Worm (Caenorhabditis elegans) whole organism, L1 larva: ENCODE data around the gene gbf-1.
"Not testable (repeated sequence)": the region's sequence is repeated elsewhere in the genome, so short reads cannot be mapped to it uniquely, and the experiment has no call there.

Source experiments
- C04F5.9 ChIP-seq: sonication (generic microtip); optimal IDR thresholded peaks from 2 replicates; lab custom pipeline; 2016; ENCODE audit warnings: missing genetic modification characterization, missing compliant biosample characterization
- Y116A8C.19 ChIP-seq: sonication (generic microtip); optimal IDR thresholded peaks from 2 replicates; lab custom pipeline; 2016; ENCODE audit warnings: missing compliant biosample characterization, missing genetic modification characterization, borderline replicate concordance
- alr-1 ChIP-seq: fragments of 200-800 bp; sonication (Bioruptor generic); optimal IDR thresholded peaks from 2 replicates; lab custom pipeline; 2018; ENCODE audit warnings: borderline replicate concordance, mild to moderate bottlenecking, missing genetic modification characterization, missing compliant biosample characterization
- aly-2 ChIP-seq: fragments of 150-350 bp; optimal IDR thresholded peaks from 2 replicates; lab custom pipeline; 2014; ENCODE audit warnings: missing biosample characterization, missing genetic modification characterization
- ama-1 ChIP-seq: fragments of 150-350 bp; optimal IDR thresholded peaks from 2 replicates; lab custom pipeline; 2014
- ceh-8 ChIP-seq: fragments of 200-800 bp; sonication (Bioruptor generic); optimal IDR thresholded peaks from 2 replicates; lab custom pipeline; 2018; ENCODE audit warnings: mild to moderate bottlenecking, missing genetic modification characterization, moderate library complexity, missing compliant biosample characterization
- efl-1 ChIP-seq, 4 experiments: fragments of 150-350 bp; optimal IDR thresholded peaks in 3 of 4; peaks in 1 of 4; 1 replicate in 1 of 4; 2 replicates in 3 of 4; lab custom pipeline; 2014; ENCODE audit warnings: missing biosample characterization in 2 of 4, missing genetic modification characterization in 2 of 4, missing genetic modification reagents in 2 of 4
- efl-3 ChIP-seq: fragments of 200-800 bp; sonication (Bioruptor generic); optimal IDR thresholded peaks from 2 replicates; lab custom pipeline; 2018; ENCODE audit warnings: mild to moderate bottlenecking, missing genetic modification characterization, missing compliant biosample characterization
- egl-27 ChIP-seq, 2 experiments: fragments of 150-350 bp in 1 of 2; sonication (generic microtip); optimal IDR thresholded peaks; 3 replicates each; lab custom pipeline; 2017 to 2018; ENCODE audit warnings: missing biosample characterization in 2 of 2, missing genetic modification characterization in 2 of 2, missing genetic modification reagents in 2 of 2
- fkh-4 ChIP-seq: sonication (generic microtip); optimal IDR thresholded peaks from 2 replicates; lab custom pipeline; 2016; ENCODE audit warnings: missing compliant biosample characterization, missing genetic modification characterization, borderline replicate concordance
- fos-1 ChIP-seq: fragments of 150-350 bp; optimal IDR thresholded peaks from 2 replicates; lab custom pipeline; 2014; ENCODE audit warnings: missing biosample characterization, missing genetic modification characterization
- hlh-4 ChIP-seq: sonication (generic microtip); optimal IDR thresholded peaks from 2 replicates; lab custom pipeline; 2016; ENCODE audit warnings: mild to moderate bottlenecking, missing genetic modification characterization, missing compliant biosample characterization
- lin-13 ChIP-seq: fragments of 150-350 bp; optimal IDR thresholded peaks from 2 replicates; lab custom pipeline; 2014; ENCODE audit warnings: missing biosample characterization, missing genetic modification reagents, missing genetic modification characterization
- lin-15B ChIP-seq: fragments of 150-350 bp; sonication (generic microtip); optimal IDR thresholded peaks from 3 replicates; lab custom pipeline; 2014; ENCODE audit warnings: missing biosample characterization, missing genetic modification characterization
- lin-39 ChIP-seq: fragments of 150-350 bp; optimal IDR thresholded peaks from 2 replicates; lab custom pipeline; 2014; ENCODE audit warnings: missing biosample characterization, missing genetic modification reagents, missing genetic modification characterization
- lsy-2 ChIP-seq, 2 experiments: fragments of 150-350 bp; optimal IDR thresholded peaks; 2 replicates each; lab custom pipeline; 2014; ENCODE audit warnings: missing biosample characterization in 2 of 2, missing genetic modification characterization in 2 of 2
- mef-2 ChIP-seq: fragments of 150-350 bp; optimal IDR thresholded peaks from 2 replicates; lab custom pipeline; 2014; ENCODE audit warnings: missing biosample characterization, missing genetic modification characterization
- nhr-11 ChIP-seq: fragments of 150-350 bp; optimal IDR thresholded peaks from 2 replicates; lab custom pipeline; 2014; ENCODE audit warnings: missing biosample characterization, missing genetic modification characterization
- nhr-19 ChIP-seq: fragments of 200-800 bp; sonication (Bioruptor generic); conservative IDR thresholded peaks from 2 replicates; pipeline ENCODE4 v1.3.6; 2022; ENCODE audit warnings: missing genetic modification characterization, missing compliant biosample characterization
- nhr-20 ChIP-seq: sonication (generic microtip); optimal IDR thresholded peaks from 2 replicates; lab custom pipeline; 2016; ENCODE audit warnings: mild to moderate bottlenecking, missing genetic modification characterization, missing compliant biosample characterization
- nhr-47 ChIP-seq: sonication (generic microtip); optimal IDR thresholded peaks from 2 replicates; lab custom pipeline; 2016; ENCODE audit warnings: mild to moderate bottlenecking, missing genetic modification characterization, moderate library complexity, missing compliant biosample characterization
- nhr-71 ChIP-seq: sonication (generic microtip); optimal IDR thresholded peaks from 2 replicates; lab custom pipeline; 2016; ENCODE audit warnings: mild to moderate bottlenecking, missing genetic modification characterization, moderate library complexity, missing compliant biosample characterization
- nhr-76 ChIP-seq: sonication (generic microtip); optimal IDR thresholded peaks from 2 replicates; lab custom pipeline; 2017; ENCODE audit warnings: missing biosample characterization, missing genetic modification characterization
- nhr-77 ChIP-seq: fragments of 150-350 bp; optimal IDR thresholded peaks from 2 replicates; lab custom pipeline; 2014; ENCODE audit warnings: missing biosample characterization, missing genetic modification characterization
- nhr-85 ChIP-seq: sonication (generic microtip); peaks from one replicate; lab custom pipeline; 2016; ENCODE audit warnings: missing genetic modification characterization, inconsistent platforms, missing compliant biosample characterization
- pax-3 ChIP-seq: fragments of 200-800 bp; sonication (Bioruptor generic); optimal IDR thresholded peaks from 2 replicates; lab custom pipeline; 2018; ENCODE audit warnings: mild to moderate bottlenecking, missing genetic modification characterization, moderate library complexity, missing compliant biosample characterization
- snpc-4 ChIP-seq: fragments of 150-350 bp; optimal IDR thresholded peaks from 2 replicates; lab custom pipeline; 2014; ENCODE audit warnings: missing biosample characterization, missing genetic modification characterization
- sox-4 ChIP-seq: sonication (generic microtip); optimal IDR thresholded peaks from 2 replicates; lab custom pipeline; 2016; ENCODE audit warnings: missing genetic modification characterization, missing compliant biosample characterization
- sup-37 ChIP-seq: fragments of 200-800 bp; sonication (Bioruptor generic); optimal IDR thresholded peaks from 2 replicates; lab custom pipeline; 2018; ENCODE audit warnings: mild to moderate bottlenecking, missing genetic modification characterization, missing compliant biosample characterization
- swsn-7 ChIP-seq: sonication (generic microtip); optimal IDR thresholded peaks from 2 replicates; lab custom pipeline; 2016; ENCODE audit warnings: missing genetic modification characterization, missing compliant biosample characterization
- tbx-2 ChIP-seq: sonication (generic microtip); optimal IDR thresholded peaks from 2 replicates; lab custom pipeline; 2016; ENCODE audit warnings: missing genetic modification characterization, missing compliant biosample characterization
- ztf-4 ChIP-seq: fragments of 150-350 bp; optimal IDR thresholded peaks from 2 replicates; lab custom pipeline; 2014; ENCODE audit warnings: missing biosample characterization, missing genetic modification characterization

The gbf-1 gene

ce11 chrIII:11789480-11789879, 16.0 kb upstream of the gbf-1 start (continued):
- TF ChIP-seq fkh-4 (tag; lab: Kevin White, UChicago) (no peak), nhr-76 (no peak), ztf-4 (tag; lab: Kevin White, UChicago) (no peak)
- TF ChIP-seq, all 84 proteins: peak for 0

- not testable (repeated sequence) for TF ChIP-seq fos-1; alr-1 (tag; lab: Kevin White, UChicago); lin-13 (GFP tag; lab: Kevin White, UChicago)
Observed at ce11 chrIII:11787376-11787775, 13.9 kb upstream of the gbf-1 start, which contains the start of gene C24H11.1. Gene C24H11.1 (plus strand): TSS chrIII:11787676.

- TF ChIP-seq tbx-2 (tag; lab: Kevin White, UChicago) (no peak), lin-39 (no peak), snpc-4 (tag; lab: Kevin White, UChicago) (no peak), lsy-2 (tag; optimal IDR thresholded peaks at IDR 0.05; lab: Kevin White, UChicago) (no peak), nhr-71 (no peak), nhr-11 (tag; lab: Kevin White, UChicago) (no peak), C04F5.9 (tag; lab: Kevin White, UChicago) (no peak), egl-27 (tag; optimal IDR thresholded peaks at IDR 0.05; lab: Kevin White, UChicago) (no peak), nhr-19 (GFP tag; lab: Robert Waterston, UW) (no peak), pax-3 (tag; lab: Kevin White, UChicago) (no peak), nhr-20 (no peak), mef-2 (tag; lab: Kevin White, UChicago) (no peak), ceh-8 (GFP tag; lab: Kevin White, UChicago) (no peak)
Observed at ce11 chrIII:11785961-11786360, 12.5 kb upstream of the gbf-1 start, which contains the start of gene tbx-38. Gene tbx-38 (minus strand): TSS chrIII:11786061.

- TF ChIP-seq aly-2 (tag; lab: Kevin White, UChicago) = no peak
- no peak for TF ChIP-seq lin-15B
- no peak for TF ChIP-seq fkh-4 (tag; lab: Kevin White, UChicago)
- TF ChIP-seq pax-3 (tag; lab: Kevin White, UChicago) = no peak
- TF ChIP-seq hlh-4 (tag; lab: Kevin White, UChicago) = no peak
- TF ChIP-seq sox-4 (tag; lab: Kevin White, UChicago) = no peak
- TF ChIP-seq Y116A8C.19 (tag; lab: Kevin White, UChicago) = no peak
- no peak for TF ChIP-seq nhr-11 (tag; lab: Kevin White, UChicago)
- no peak for TF ChIP-seq swsn-7
- TF ChIP-seq efl-3 (GFP tag; lab: Kevin White, UChicago) = no peak
- no peak for TF ChIP-seq nhr-77 (tag; lab: Kevin White, UChicago)
- TF ChIP-seq sup-37 (GFP tag; lab: Kevin White, UChicago) = no peak
- TF ChIP-seq mef-2 (tag; lab: Kevin White, UChicago) = no peak
- no peak for TF ChIP-seq nhr-19 (GFP tag; lab: Robert Waterston, UW)
Observed at ce11 chrIII:11781800-11782199, 8.3 kb upstream of the gbf-1 start, which contains the start of gene srd-74. Gene srd-74 (plus strand): TSS chrIII:11782100.

DNA sequence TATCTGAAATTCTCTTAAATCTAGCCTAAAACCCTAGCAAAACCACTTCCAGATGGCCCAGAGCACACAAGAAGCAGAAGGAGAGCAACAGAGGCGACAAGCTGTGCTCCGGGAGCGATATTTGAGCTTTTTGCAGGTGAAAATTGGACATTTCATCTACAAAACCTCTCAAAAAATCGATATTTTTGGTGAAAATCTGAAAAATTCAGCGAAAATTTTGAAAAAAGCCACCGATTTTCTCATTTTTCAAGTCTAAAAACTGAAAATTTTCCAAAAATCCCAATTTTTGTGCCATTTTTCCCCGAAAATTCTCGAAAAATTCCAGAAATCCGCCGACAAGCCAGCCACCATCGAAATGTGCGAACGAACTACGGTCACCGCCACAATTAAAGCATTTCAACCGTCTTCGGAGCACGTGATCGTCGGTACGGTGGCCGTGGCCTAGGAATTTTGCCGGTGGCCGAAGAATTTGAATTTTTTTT, 6.7 kb upstream of the gbf-1 start, which contains the start of gene C24H11.5:
TSS of gene C24H11.5 (plus strand) at position 51 of the 482 bp plus-strand sequence.
- TF ChIP-seq nhr-76 (no peak), nhr-85 (tag; lab: Kevin White, UChicago) (no peak), mef-2 (tag; lab: Kevin White, UChicago) (no peak), ama-1 (lab: Kevin White, UChicago) (no peak), ztf-4 (tag; lab: Kevin White, UChicago) (no peak), efl-1 (optimal IDR thresholded peaks at IDR 0.05; lab: Kevin White, UChicago) (no peak), efl-1 (GFP tag; optimal IDR thresholded peaks at IDR 0.05 in 1 of 2; lab: Kevin White, UChicago) (peak in 1 of 2 experiments; percentile 73), nhr-47 (no peak)
